Worm (Caenorhabditis elegans) whole organism, L4 larva: ENCODE results near the gene gei-8.
A peak's percentile ranks its signal among the peaks of the same experiment; 100 is the strongest.

Source experiments
- D1046.2 ChIP-seq: fragments of 200-800 bp; sonication (Bioruptor generic); IDR thresholded peaks from 2 replicates; pipeline ENCODE4 v1.3.6; 2022; ENCODE audit warnings: missing genetic modification characterization, missing compliant biosample characterization
- F26F4.8 ChIP-seq: fragments of 200-800 bp; sonication (Bioruptor generic); conservative IDR thresholded peaks from 2 replicates; pipeline ENCODE4 v1.3.6; 2022; ENCODE audit warnings: missing genetic modification characterization, missing compliant biosample characterization
- F37D6.2 ChIP-seq: sonication (generic microtip); optimal IDR thresholded peaks from 2 replicates; lab custom pipeline; 2016; ENCODE audit warnings: mild to moderate bottlenecking, missing genetic modification characterization, missing compliant biosample characterization
- T20F7.1 ChIP-seq: fragments of 200-800 bp; sonication (Bioruptor generic); optimal IDR thresholded peaks from 2 replicates; lab custom pipeline; 2018; ENCODE audit warnings: mild to moderate bottlenecking, missing genetic modification characterization, missing compliant biosample characterization
- T26A8.4 ChIP-seq: fragments of 200-800 bp; sonication (Bioruptor generic); IDR thresholded peaks from 2 replicates; pipeline ENCODE4 v1.3.6; 2022; ENCODE audit warnings: missing genetic modification characterization, missing compliant biosample characterization
- Y48G9A.11 ChIP-seq: fragments of 200-800 bp; sonication (Bioruptor generic); IDR thresholded peaks from 2 replicates; pipeline ENCODE4 v1.3.6; 2022; ENCODE audit warnings: missing genetic modification reagents, missing genetic modification characterization, missing compliant biosample characterization
- Y5F2A.4 ChIP-seq: fragments of 200-800 bp; sonication (Bioruptor generic); optimal IDR thresholded peaks from 2 replicates; lab custom pipeline; 2018; ENCODE audit warnings: mild to moderate bottlenecking, missing genetic modification characterization, missing compliant biosample characterization
- Y75B8A.6 ChIP-seq: fragments of 200-800 bp; sonication (Bioruptor generic); IDR thresholded peaks from 2 replicates; pipeline ENCODE4 v1.3.6; 2022; ENCODE audit warnings: missing genetic modification reagents, missing genetic modification characterization, missing compliant biosample characterization
- ZK546.5 ChIP-seq, 2 experiments: sonication (generic microtip); optimal IDR thresholded peaks; 2 replicates each; lab custom pipeline; 2017; ENCODE audit warnings: missing biosample characterization in 2 of 2, missing genetic modification characterization in 2 of 2
- attf-4 ChIP-seq: sonication (generic microtip); optimal IDR thresholded peaks from 3 replicates; lab custom pipeline; 2017; ENCODE audit warnings: missing biosample characterization, missing genetic modification characterization
- ceh-20 ChIP-seq: fragments of 200-800 bp; sonication (Bioruptor generic); IDR thresholded peaks from 2 replicates; pipeline ENCODE4 v1.3.6; 2022; ENCODE audit warnings: missing genetic modification reagents, missing genetic modification characterization, missing compliant biosample characterization
- ceh-44 ChIP-seq: fragments of 200-800 bp; sonication (Bioruptor generic); IDR thresholded peaks from 2 replicates; pipeline ENCODE4 v1.3.6; 2022; ENCODE audit warnings: missing genetic modification reagents, missing genetic modification characterization, missing compliant biosample characterization
- ceh-62 ChIP-seq: sonication (generic microtip); optimal IDR thresholded peaks from 2 replicates; lab custom pipeline; 2017; ENCODE audit warnings: missing biosample characterization, missing genetic modification characterization
- cey-2 ChIP-seq: sonication (generic microtip); optimal IDR thresholded peaks from 3 replicates; lab custom pipeline; 2017; ENCODE audit warnings: missing genetic modification characterization, mild to moderate bottlenecking, missing compliant biosample characterization, antibody characterized with exemption, borderline replicate concordance; ENCODE audit not compliant: insufficient read depth
- ctbp-1 ChIP-seq: fragments of 200-800 bp; sonication (Bioruptor generic); IDR thresholded peaks from 2 replicates; pipeline ENCODE4 v1.3.6; 2022; ENCODE audit warnings: missing genetic modification reagents, missing genetic modification characterization, missing compliant biosample characterization
- daf-12 ChIP-seq: fragments of 150-350 bp; optimal IDR thresholded peaks from 2 replicates; lab custom pipeline; 2014; ENCODE audit warnings: missing biosample characterization, missing genetic modification reagents, missing genetic modification characterization
- daf-16 ChIP-seq, 3 experiments: sonication (generic microtip); optimal IDR thresholded peaks; 2 replicates each; lab custom pipeline; 2016 to 2017; ENCODE audit warnings: missing genetic modification characterization in 3 of 3, missing genetic modification reagents in 3 of 3, mild to moderate bottlenecking in 2 of 3, missing compliant biosample characterization in 2 of 3, missing biosample characterization in 1 of 3, moderate library complexity in 1 of 3
- dmd-6 ChIP-seq: fragments of 200-800 bp; sonication (Bioruptor generic); IDR thresholded peaks from 2 replicates; pipeline ENCODE4 v1.3.6; 2022; ENCODE audit warnings: missing genetic modification reagents, missing genetic modification characterization, missing compliant biosample characterization
- dmd-8 ChIP-seq: fragments of 200-800 bp; sonication (Bioruptor generic); IDR thresholded peaks from 2 replicates; pipeline ENCODE4 v1.3.6; 2022; ENCODE audit warnings: missing genetic modification characterization, missing compliant biosample characterization
- egl-27 ChIP-seq: sonication (generic microtip); optimal IDR thresholded peaks from 3 replicates; lab custom pipeline; 2017; ENCODE audit warnings: missing biosample characterization, missing genetic modification reagents, missing genetic modification characterization
- fkh-10 ChIP-seq: fragments of 150-350 bp; optimal IDR thresholded peaks from 2 replicates; lab custom pipeline; 2014; ENCODE audit warnings: missing biosample characterization, missing genetic modification reagents, missing genetic modification characterization
- gei-8 ChIP-seq: fragments of 200-800 bp; sonication (Bioruptor generic); optimal IDR thresholded peaks from 2 replicates; lab custom pipeline; 2018; ENCODE audit warnings: mild to moderate bottlenecking, missing genetic modification characterization, missing compliant biosample characterization
- hmg-1.1 ChIP-seq: fragments of 200-800 bp; sonication (Bioruptor generic); IDR thresholded peaks from 2 replicates; pipeline ENCODE4 v1.3.6; 2022; ENCODE audit warnings: missing genetic modification reagents, missing genetic modification characterization, missing compliant biosample characterization
- jun-1 ChIP-seq: fragments of 150-350 bp; optimal IDR thresholded peaks from 2 replicates; lab custom pipeline; 2014; ENCODE audit warnings: missing biosample characterization, missing genetic modification reagents, missing genetic modification characterization
- lim-7 ChIP-seq: fragments of 200-800 bp; sonication (Bioruptor generic); IDR thresholded peaks from 2 replicates; pipeline ENCODE4 v1.3.6; 2022; ENCODE audit warnings: missing genetic modification characterization, missing compliant biosample characterization
- lin-13 ChIP-seq: fragments of 150-350 bp; optimal IDR thresholded peaks from 2 replicates; lab custom pipeline; 2014; ENCODE audit warnings: missing biosample characterization, missing genetic modification reagents, missing genetic modification characterization
- lin-15B ChIP-seq: fragments of 150-350 bp; sonication (generic microtip); optimal IDR thresholded peaks from 3 replicates; lab custom pipeline; 2014; ENCODE audit warnings: missing biosample characterization, missing genetic modification characterization
- lin-38 ChIP-seq: fragments of 200-800 bp; sonication (Bioruptor generic); IDR thresholded peaks from 2 replicates; pipeline ENCODE4 v1.3.6; 2022; ENCODE audit warnings: missing genetic modification reagents, missing genetic modification characterization, missing compliant biosample characterization
- lin-39 ChIP-seq: fragments of 150-350 bp; optimal IDR thresholded peaks from 2 replicates; lab custom pipeline; 2014; ENCODE audit warnings: missing biosample characterization, missing genetic modification reagents, missing genetic modification characterization
- madf-5 ChIP-seq, 2 experiments: fragments of 200-800 bp; sonication (Bioruptor generic); IDR thresholded peaks; 2 replicates each; pipeline ENCODE4 v1.3.6; 2022; ENCODE audit warnings: missing compliant biosample characterization in 2 of 2, missing genetic modification characterization in 2 of 2
- madf-9 ChIP-seq: fragments of 200-800 bp; sonication (Bioruptor generic); conservative IDR thresholded peaks from 2 replicates; pipeline ENCODE4 v1.3.6; 2022; ENCODE audit warnings: missing genetic modification reagents, missing genetic modification characterization, missing compliant biosample characterization
- mep-1 ChIP-seq: fragments of 150-350 bp; sonication (generic microtip); optimal IDR thresholded peaks from 3 replicates; lab custom pipeline; 2014; ENCODE audit warnings: missing biosample characterization, missing genetic modification characterization
- nhr-10 ChIP-seq: fragments of 150-350 bp; optimal IDR thresholded peaks from 2 replicates; lab custom pipeline; 2014; ENCODE audit warnings: missing biosample characterization, missing genetic modification characterization
- nhr-11 ChIP-seq: fragments of 150-350 bp; optimal IDR thresholded peaks from 2 replicates; lab custom pipeline; 2014; ENCODE audit warnings: missing biosample characterization, missing genetic modification characterization
- nhr-237 ChIP-seq: sonication (generic microtip); optimal IDR thresholded peaks from 2 replicates; lab custom pipeline; 2017; ENCODE audit warnings: missing biosample characterization, missing genetic modification characterization
- nhr-25 ChIP-seq: sonication (generic microtip); optimal IDR thresholded peaks from 2 replicates; lab custom pipeline; 2017; ENCODE audit warnings: missing genetic modification characterization, mild to moderate bottlenecking, missing compliant biosample characterization, antibody characterized with exemption, moderate library complexity, borderline replicate concordance; ENCODE audit not compliant: insufficient read depth
- nhr-77 ChIP-seq: fragments of 150-350 bp; optimal IDR thresholded peaks from 2 replicates; lab custom pipeline; 2014; ENCODE audit warnings: missing biosample characterization, missing genetic modification characterization
- pqm-1 ChIP-seq: sonication (generic microtip); optimal IDR thresholded peaks from 2 replicates; lab custom pipeline; 2017; ENCODE audit warnings: missing biosample characterization, missing genetic modification characterization
- set-16 ChIP-seq: fragments of 200-800 bp; sonication (Bioruptor generic); IDR thresholded peaks from 2 replicates; pipeline ENCODE4 v1.3.6; 2022; ENCODE audit warnings: missing genetic modification reagents, missing genetic modification characterization, missing compliant biosample characterization
- skn-1 ChIP-seq: fragments of 150-350 bp; optimal IDR thresholded peaks from 2 replicates; lab custom pipeline; 2014; ENCODE audit warnings: missing biosample characterization, missing genetic modification characterization
- snpc-4 ChIP-seq: fragments of 150-350 bp; optimal IDR thresholded peaks from 2 replicates; lab custom pipeline; 2014; ENCODE audit warnings: missing biosample characterization, missing genetic modification characterization
- spr-1 ChIP-seq: sonication (generic microtip); optimal IDR thresholded peaks from 2 replicates; lab custom pipeline; 2016; ENCODE audit warnings: mild to moderate bottlenecking, missing genetic modification characterization, missing compliant biosample characterization
- tag-97 ChIP-seq: fragments of 200-800 bp; sonication (Bioruptor generic); IDR thresholded peaks from 2 replicates; pipeline ENCODE4 v1.3.6; 2022; ENCODE audit warnings: missing genetic modification characterization, missing compliant biosample characterization
- tra-1 ChIP-seq: fragments of 200-800 bp; sonication (Bioruptor generic); IDR thresholded peaks from 2 replicates; pipeline ENCODE4 v1.3.6; 2022; ENCODE audit warnings: missing genetic modification reagents, missing genetic modification characterization, missing compliant biosample characterization
- unc-39 ChIP-seq: sonication (generic microtip); optimal IDR thresholded peaks from 2 replicates; lab custom pipeline; 2017; ENCODE audit warnings: missing biosample characterization, missing genetic modification characterization
- unc-62 ChIP-seq, 3 experiments: fragments of 150-350 bp in 1 of 3; sonication (generic microtip); optimal IDR thresholded peaks in 2 of 3; peaks in 1 of 3; 1 replicate in 1 of 3; 2 replicates in 2 of 3; lab custom pipeline; 2014 to 2017; ENCODE audit warnings: missing biosample characterization in 3 of 3, missing genetic modification characterization in 3 of 3, missing genetic modification reagents in 3 of 3, missing genotype in 1 of 3
- vab-7 ChIP-seq: fragments of 200-800 bp; sonication (Bioruptor generic); IDR thresholded peaks from 2 replicates; pipeline ENCODE4 v1.3.6; 2022; ENCODE audit warnings: missing genetic modification reagents, missing genetic modification characterization, missing compliant biosample characterization
- zfp-2 ChIP-seq: sonication (generic microtip); optimal IDR thresholded peaks from 2 replicates; lab custom pipeline; 2016; ENCODE audit warnings: mild to moderate bottlenecking, missing genetic modification characterization, missing compliant biosample characterization
- zip-11 ChIP-seq: fragments of 200-800 bp; sonication (Bioruptor generic); IDR thresholded peaks from 2 replicates; pipeline ENCODE4 v1.3.6; 2022; ENCODE audit warnings: missing genetic modification characterization, missing compliant biosample characterization
- ztf-7 ChIP-seq: fragments of 150-350 bp; optimal IDR thresholded peaks from 2 replicates; lab custom pipeline; 2014; ENCODE audit warnings: missing biosample characterization, missing genetic modification characterization

The gei-8 gene

ce11 chrIII:8109459-8110057 is 11.5 kb downstream of the gei-8 start (continued):
- TF ChIP-seq fkh-10 (GFP tag; lab: Kevin White, UChicago): peak; percentile 9
- TF ChIP-seq lin-38 (GFP tag; lab: Robert Waterston, UW): peak; percentile 79
- TF ChIP-seq ZK546.5 (tag; optimal IDR thresholded peaks at IDR 0.05; lab: Kevin White, UChicago): no peak
- no peak for TF ChIP-seq egl-27
- peak; percentile 85 for TF ChIP-seq ctbp-1 (GFP tag; lab: Robert Waterston, UW)
- TF ChIP-seq daf-16 (GFP tag; optimal IDR thresholded peaks at IDR 0.05; lab: Kevin White, UChicago): peak; percentile 35 to 72
- peak; percentile 52 for TF ChIP-seq daf-16 (tag; optimal IDR thresholded peaks at IDR 0.05; lab: Kevin White, UChicago)
- no peak for TF ChIP-seq F37D6.2 (tag; lab: Kevin White, UChicago)
- peak; percentile 87 for TF ChIP-seq D1046.2 (GFP tag; lab: Robert Waterston, UW)
- TF ChIP-seq ztf-7: peak; percentile 53
- peak; percentile 97 for TF ChIP-seq gei-8 (GFP tag; lab: Kevin White, UChicago)
- peak; percentile 85 for TF ChIP-seq ceh-20 (GFP tag; lab: Robert Waterston, UW)
- peak; percentile 94 for TF ChIP-seq hmg-1.1
- TF ChIP-seq Y5F2A.4 (GFP tag; lab: Kevin White, UChicago): no peak
- no peak for TF ChIP-seq unc-39 (tag; lab: Kevin White, UChicago)
- TF ChIP-seq nhr-25 (tag; lab: Kevin White, UChicago): no peak
- peak; percentile 71 for TF ChIP-seq madf-9
- TF ChIP-seq pqm-1 (tag; lab: Kevin White, UChicago): no peak
- TF ChIP-seq zfp-2 (tag; lab: Kevin White, UChicago): peak; percentile 53
- no peak for TF ChIP-seq daf-12 (tag; lab: Kevin White, UChicago)
- peak; percentile 46; the same call in 1 of the 2 replicates for TF ChIP-seq set-16
- peak; percentile 69 for TF ChIP-seq lin-13
- TF ChIP-seq snpc-4 (tag; lab: Kevin White, UChicago): no peak
- TF ChIP-seq jun-1 (tag; lab: Kevin White, UChicago): no peak
- peak; percentile 62 for TF ChIP-seq nhr-77
- peak; percentile 76 for TF ChIP-seq T26A8.4
- peak; percentile 26 for TF ChIP-seq T20F7.1 (GFP tag; lab: Kevin White, UChicago)
- TF ChIP-seq Y75B8A.6: no peak; the same call in 1 of the 2 replicates
- no peak for TF ChIP-seq lin-39 (tag; lab: Kevin White, UChicago)
- TF ChIP-seq dmd-8 (GFP tag; lab: Robert Waterston, UW): peak; percentile 89
- TF ChIP-seq ceh-44 (GFP tag; lab: Robert Waterston, UW): peak; percentile 83
- no peak for TF ChIP-seq unc-62 (GFP tag; optimal IDR thresholded peaks at IDR 0.05 in 1 of 2; lab: Kevin White, UChicago)
- TF ChIP-seq unc-62 (tag; optimal IDR thresholded peaks at IDR 0.05; lab: Kevin White, UChicago): no peak
- TF ChIP-seq skn-1 (tag; lab: Kevin White, UChicago): no peak
- TF ChIP-seq nhr-11 (tag; lab: Kevin White, UChicago): peak; percentile 52
- TF ChIP-seq tra-1 (GFP tag; lab: Robert Waterston, UW): peak; percentile 66
- no peak for TF ChIP-seq attf-4 (tag; lab: Kevin White, UChicago)
- peak; percentile 79 for TF ChIP-seq vab-7 (GFP tag; lab: Robert Waterston, UW)
- no peak for TF ChIP-seq lin-15B (tag; lab: Kevin White, UChicago)
- TF ChIP-seq Y48G9A.11 (GFP tag; lab: Robert Waterston, UW): peak; percentile 69; the same call in 1 of the 2 replicates
- peak; percentile 72 to 80; a peak in 2 of 4 replicates for TF ChIP-seq madf-5 (GFP tag; IDR thresholded peaks at IDR 0.05; lab: Robert Waterston, UW)
- TF ChIP-seq mep-1 (tag; lab: Kevin White, UChicago): peak; percentile 82
- no peak for TF ChIP-seq nhr-237 (tag; lab: Kevin White, UChicago)
- TF ChIP-seq dmd-6: peak; percentile 74
- TF ChIP-seq cey-2 (tag; lab: Kevin White, UChicago): no peak
- peak; percentile 70; the same call in 1 of the 2 replicates for TF ChIP-seq F26F4.8 (GFP tag; lab: Robert Waterston, UW)
- no peak for TF ChIP-seq tag-97 (GFP tag; lab: Robert Waterston, UW)
- 0 out of 2 replicates have a peak, but pooled peaks have one; percentile 45 for TF ChIP-seq zip-11 (GFP tag; lab: Robert Waterston, UW)
- peak; percentile 91 for TF ChIP-seq lim-7
- no peak for TF ChIP-seq ceh-62 (tag; lab: Kevin White, UChicago)
- TF ChIP-seq nhr-10: no peak
- TF ChIP-seq spr-1 (tag; lab: Kevin White, UChicago): peak; percentile 51
